Worm (Caenorhabditis elegans) whole organism, mixed stage, embryonic: ENCODE data around the gene fbxa-60.

Source experiments
- M03D4.4 ChIP-seq: sonication (generic microtip); optimal IDR thresholded peaks from 2 replicates; lab custom pipeline; 2017; ENCODE audit warnings: mild to moderate bottlenecking, missing genetic modification characterization, missing compliant biosample characterization
- bed-3 ChIP-seq: fragments of 200-800 bp; sonication (Bioruptor generic); optimal IDR thresholded peaks from 3 replicates; lab custom pipeline; 2018; ENCODE audit warnings: mild to moderate bottlenecking, missing genetic modification characterization, moderate library complexity, missing compliant biosample characterization
- blmp-1 ChIP-seq: fragments of 150-350 bp; optimal IDR thresholded peaks from 2 replicates; lab custom pipeline; 2014; ENCODE audit warnings: missing biosample characterization, missing genetic modification characterization
- ceh-39 ChIP-seq: fragments of 150-350 bp; optimal IDR thresholded peaks from 2 replicates; lab custom pipeline; 2014; ENCODE audit warnings: missing biosample characterization, missing genetic modification characterization
- ceh-43 ChIP-seq: fragments of 200-800 bp; sonication (Bioruptor generic); optimal IDR thresholded peaks from 2 replicates; lab custom pipeline; 2018; ENCODE audit warnings: mild to moderate bottlenecking, missing genetic modification characterization, moderate library complexity, missing compliant biosample characterization
- ces-1 ChIP-seq: fragments of 150-350 bp; optimal IDR thresholded peaks from 2 replicates; lab custom pipeline; 2014; ENCODE audit warnings: missing biosample characterization, missing genetic modification reagents, missing genetic modification characterization
- cnd-1 ChIP-seq: fragments of 200-800 bp; sonication (Bioruptor generic); optimal IDR thresholded peaks from 2 replicates; lab custom pipeline; 2018; ENCODE audit warnings: mild to moderate bottlenecking, missing genetic modification characterization, missing compliant biosample characterization
- drap-1 ChIP-seq: fragments of 200-800 bp; sonication (Bioruptor generic); optimal IDR thresholded peaks from 3 replicates; lab custom pipeline; 2018; ENCODE audit warnings: mild to moderate bottlenecking, missing genetic modification characterization, missing compliant biosample characterization
- elt-1 ChIP-seq: sonication (generic microtip); optimal IDR thresholded peaks from 2 replicates; lab custom pipeline; 2017; ENCODE audit warnings: missing genetic modification characterization, mild to moderate bottlenecking, missing compliant biosample characterization, antibody characterized with exemption, moderate library complexity, borderline replicate concordance; ENCODE audit not compliant: insufficient read depth
- flh-1 ChIP-seq: fragments of 200-800 bp; sonication (Bioruptor generic); optimal IDR thresholded peaks from 2 replicates; lab custom pipeline; 2018; ENCODE audit warnings: mild to moderate bottlenecking, missing genetic modification characterization, moderate library complexity, missing compliant biosample characterization
- ham-2 ChIP-seq: fragments of 200-800 bp; sonication (Bioruptor generic); optimal IDR thresholded peaks from 2 replicates; lab custom pipeline; 2018; ENCODE audit warnings: mild to moderate bottlenecking, missing genetic modification characterization, missing compliant biosample characterization
- hlh-1 ChIP-seq: fragments of 150-350 bp; optimal IDR thresholded peaks from 2 replicates; lab custom pipeline; 2014; ENCODE audit warnings: missing biosample characterization, missing genetic modification reagents, missing genetic modification characterization
- lin-32 ChIP-seq: fragments of 200-800 bp; sonication (Bioruptor generic); optimal IDR thresholded peaks from 2 replicates; lab custom pipeline; 2018; ENCODE audit warnings: mild to moderate bottlenecking, missing genetic modification characterization, missing compliant biosample characterization
- lsy-2 ChIP-seq: fragments of 150-350 bp; optimal IDR thresholded peaks from 2 replicates; lab custom pipeline; 2014; ENCODE audit warnings: missing biosample characterization, missing genetic modification characterization
- mab-5 ChIP-seq: fragments of 150-350 bp; optimal IDR thresholded peaks from 2 replicates; lab custom pipeline; 2014; ENCODE audit warnings: missing biosample characterization, missing genetic modification characterization
- mep-1 ChIP-seq: fragments of 150-350 bp; optimal IDR thresholded peaks from 2 replicates; lab custom pipeline; 2017; ENCODE audit warnings: missing biosample characterization, missing genetic modification reagents, missing genetic modification characterization, inconsistent platforms
- mls-2 ChIP-seq: sonication (generic microtip); optimal IDR thresholded peaks from 2 replicates; lab custom pipeline; 2016; ENCODE audit warnings: mild to moderate bottlenecking, missing genetic modification characterization, moderate library complexity, missing compliant biosample characterization
- nhr-12 ChIP-seq: fragments of 150-350 bp; optimal IDR thresholded peaks from 2 replicates; lab custom pipeline; 2014; ENCODE audit warnings: missing biosample characterization, missing genetic modification characterization
- nhr-2 ChIP-seq: fragments of 150-350 bp; optimal IDR thresholded peaks from 2 replicates; lab custom pipeline; 2014; ENCODE audit warnings: missing biosample characterization, missing genetic modification characterization
- nhr-237 ChIP-seq: fragments of 150-350 bp; optimal IDR thresholded peaks from 2 replicates; lab custom pipeline; 2014; ENCODE audit warnings: missing biosample characterization, missing genetic modification characterization
- nhr-28 ChIP-seq: fragments of 150-350 bp; optimal IDR thresholded peaks from 2 replicates; lab custom pipeline; 2014; ENCODE audit warnings: missing biosample characterization, missing genetic modification characterization
- nhr-76 ChIP-seq: sonication (generic microtip); optimal IDR thresholded peaks from 2 replicates; lab custom pipeline; 2017; ENCODE audit warnings: missing biosample characterization, missing genetic modification characterization
- pha-4 ChIP-seq: fragments of 150-350 bp; optimal IDR thresholded peaks from 2 replicates; lab custom pipeline; 2018; ENCODE audit warnings: missing biosample characterization, missing genetic modification reagents, missing genetic modification characterization
- sem-2 ChIP-seq: fragments of 200-800 bp; sonication (Bioruptor generic); optimal IDR thresholded peaks from 2 replicates; lab custom pipeline; 2018; ENCODE audit warnings: mild to moderate bottlenecking, missing genetic modification characterization, missing compliant biosample characterization
- snpc-4 ChIP-seq: fragments of 150-350 bp; optimal IDR thresholded peaks from 2 replicates; lab custom pipeline; 2014; ENCODE audit warnings: missing biosample characterization, missing genetic modification characterization
- sptf-1 ChIP-seq: sonication (generic microtip); optimal IDR thresholded peaks from 2 replicates; lab custom pipeline; 2017; ENCODE audit warnings: mild to moderate bottlenecking, missing genetic modification characterization, moderate library complexity, missing compliant biosample characterization
- unc-120 ChIP-seq: sonication (generic microtip); optimal IDR thresholded peaks from 2 replicates; lab custom pipeline; 2017; ENCODE audit warnings: missing genetic modification characterization, missing compliant biosample characterization; ENCODE audit not compliant: poor library complexity, severe bottlenecking
- unc-39 ChIP-seq: fragments of 150-350 bp; optimal IDR thresholded peaks from 2 replicates; lab custom pipeline; 2014; ENCODE audit warnings: missing biosample characterization, missing genetic modification characterization
- unc-62 ChIP-seq: fragments of 150-350 bp; optimal IDR thresholded peaks from 2 replicates; lab custom pipeline; 2014; ENCODE audit warnings: missing biosample characterization, missing genetic modification reagents, missing genetic modification characterization
- ztf-11 ChIP-seq: fragments of 150-350 bp; optimal IDR thresholded peaks from 2 replicates; lab custom pipeline; 2014; ENCODE audit warnings: missing biosample characterization, missing genetic modification characterization

Gene fbxa-60

DNA sequence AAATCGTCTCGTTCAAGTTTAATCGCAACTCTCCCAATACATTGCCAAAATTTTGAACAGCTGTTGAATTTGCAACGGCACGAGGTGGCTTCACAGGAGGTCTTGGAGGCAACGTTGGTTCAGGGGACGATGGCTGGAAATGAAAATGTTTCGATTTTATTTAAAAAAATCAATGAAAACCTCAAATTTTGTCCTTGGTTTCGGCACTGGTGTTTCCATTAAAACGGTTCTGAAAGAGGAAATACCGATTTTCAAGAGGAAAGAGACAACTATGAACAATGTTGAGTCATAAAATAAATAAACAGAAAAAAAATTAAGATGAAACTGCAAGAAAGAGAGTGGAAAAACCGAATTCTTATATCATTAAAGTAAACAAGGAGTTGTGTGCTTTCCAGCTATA, 38.8 kb downstream of the fbxa-60 start, which contains the start of gene F23H11.4:
Gene F23H11.4, minus strand, starts transcription at position 229 of the 400 bp plus-strand sequence.
- TF ChIP-seq nhr-12 (tag; lab: Kevin White, UChicago) (no peak), cnd-1 (no peak), nhr-237 (tag; lab: Kevin White, UChicago) (no peak)

- TF ChIP-seq snpc-4 (tag; lab: Kevin White, UChicago): no peak
- TF ChIP-seq unc-120 (tag; lab: Kevin White, UChicago): no peak
- no peak for TF ChIP-seq bed-3 (GFP tag; lab: Kevin White, UChicago)
- no peak for TF ChIP-seq sptf-1
- TF ChIP-seq blmp-1: no peak
- TF ChIP-seq pha-4: no peak
- no peak for TF ChIP-seq nhr-2
- no peak for TF ChIP-seq ceh-43 (GFP tag; lab: Kevin White, UChicago)
- no peak for TF ChIP-seq mep-1 (tag; lab: Kevin White, UChicago)
- TF ChIP-seq M03D4.4 (tag; lab: Kevin White, UChicago): no peak
- TF ChIP-seq hlh-1: no peak
- TF ChIP-seq ceh-39 (tag; lab: Kevin White, UChicago): no peak
- no peak for TF ChIP-seq ham-2
- TF ChIP-seq mab-5 (tag; lab: Kevin White, UChicago): no peak
- no peak for TF ChIP-seq cnd-1
Measured at ce11 chrIII:901600-902250, 44.4 kb downstream of the fbxa-60 start.

DNA sequence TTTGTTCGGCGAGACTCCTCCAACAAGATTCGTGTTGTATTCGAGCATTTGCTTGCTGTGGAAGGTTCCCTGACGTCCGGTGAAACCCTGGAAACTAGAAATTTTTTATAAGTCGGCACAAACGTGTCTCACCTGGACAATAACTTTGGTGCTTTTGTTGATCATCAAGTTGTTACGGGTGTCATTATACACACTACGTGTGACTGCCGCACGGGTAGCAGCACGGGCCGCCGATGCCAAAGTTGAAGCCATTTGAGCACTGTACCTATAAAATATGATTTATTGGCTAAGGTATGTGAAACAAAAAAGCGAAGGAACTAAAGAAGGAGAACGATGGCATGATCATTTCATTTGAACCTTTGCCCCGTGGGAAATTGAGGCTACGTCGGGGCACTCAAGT, 45.0 kb downstream of the fbxa-60 start, which contains the start of gene sucl-2:
Gene sucl-2, minus strand, starts transcription at position 265 of the 400 bp plus-strand sequence.
- no peak for TF ChIP-seq snpc-4 (tag; lab: Kevin White, UChicago)
- no peak for TF ChIP-seq mab-5 (tag; lab: Kevin White, UChicago)
- TF ChIP-seq mls-2: no peak
- no peak for TF ChIP-seq pha-4
- TF ChIP-seq unc-39 (tag; lab: Kevin White, UChicago): no peak
- no peak for TF ChIP-seq mep-1 (tag; lab: Kevin White, UChicago)
- TF ChIP-seq drap-1 (GFP tag; lab: Kevin White, UChicago): no peak
- TF ChIP-seq unc-62 (GFP tag; lab: Kevin White, UChicago): no peak
- no peak for TF ChIP-seq bed-3 (GFP tag; lab: Kevin White, UChicago)
- TF ChIP-seq ces-1 (GFP tag; lab: Kevin White, UChicago): no peak
- no peak for TF ChIP-seq lsy-2 (tag; lab: Kevin White, UChicago)
- no peak for TF ChIP-seq sptf-1
- TF ChIP-seq unc-120 (tag; lab: Kevin White, UChicago): no peak
- no peak for TF ChIP-seq hlh-1
- no peak for TF ChIP-seq blmp-1
- no peak for TF ChIP-seq nhr-28 (tag; lab: Kevin White, UChicago)
- TF ChIP-seq cnd-1: no peak
- TF ChIP-seq nhr-2: no peak
- TF ChIP-seq nhr-237 (tag; lab: Kevin White, UChicago): no peak
- TF ChIP-seq lin-32 (GFP tag; lab: Kevin White, UChicago): no peak

DNA sequence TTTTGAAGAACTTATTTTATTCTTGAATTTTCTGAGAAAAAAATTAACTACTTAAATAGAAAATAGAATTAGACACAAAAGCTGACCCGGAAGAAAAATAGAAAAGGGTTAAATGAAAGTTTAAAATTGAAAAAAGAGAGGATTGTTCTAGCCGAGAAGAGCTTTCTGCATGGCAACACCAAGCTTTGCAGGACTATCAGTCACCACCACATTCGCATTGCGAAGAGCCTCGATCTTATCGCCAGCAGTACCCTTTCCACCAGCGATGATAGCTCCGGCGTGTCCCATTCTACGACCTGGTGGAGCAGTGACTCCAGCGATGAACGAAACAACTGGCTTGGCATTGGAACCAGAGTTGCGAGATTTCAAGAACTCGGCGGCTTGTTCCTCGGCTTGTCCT, 46.0 kb downstream of the fbxa-60 start:
- no peak for TF ChIP-seq sem-2
- no peak for TF ChIP-seq unc-39 (tag; lab: Kevin White, UChicago)
- no peak for TF ChIP-seq elt-1 (tag; lab: Kevin White, UChicago)
- no peak for TF ChIP-seq unc-120 (tag; lab: Kevin White, UChicago)
- no peak for TF ChIP-seq mls-2
- no peak for TF ChIP-seq nhr-28 (tag; lab: Kevin White, UChicago)
- no peak for TF ChIP-seq flh-1 (GFP tag; lab: Kevin White, UChicago)
- no peak for TF ChIP-seq mab-5 (tag; lab: Kevin White, UChicago)
- no peak for TF ChIP-seq lin-32 (GFP tag; lab: Kevin White, UChicago)
- TF ChIP-seq mep-1 (tag; lab: Kevin White, UChicago): no peak

- TF ChIP-seq flh-1 (GFP tag; lab: Kevin White, UChicago) (no peak), nhr-28 (tag; lab: Kevin White, UChicago) (no peak), mab-5 (tag; lab: Kevin White, UChicago) (no peak), nhr-76 (tag; lab: Kevin White, UChicago) (no peak), snpc-4 (tag; lab: Kevin White, UChicago) (no peak), ztf-11 (no peak), ham-2 (no peak), lin-32 (GFP tag; lab: Kevin White, UChicago) (no peak), ces-1 (GFP tag; lab: Kevin White, UChicago) (no peak)
- TF ChIP-seq, all 35 proteins: peak for 0
Measured at ce11 chrIII:896904-897303, 49.2 kb downstream of the fbxa-60 start.
